Worm (Caenorhabditis elegans) whole organism, midembryonic: ENCODE results near the gene Y54G2A.32.
"Not testable (repeated sequence)": the region's sequence is repeated elsewhere in the genome, so short reads cannot be mapped to it uniquely, and the experiment has no call there.

Experiments used
- T22C8.4 ChIP-seq: fragments of 200-800 bp; sonication (Bioruptor generic); IDR thresholded peaks from 2 replicates; pipeline ENCODE4 v1.3.6; 2022; ENCODE audit warnings: missing genetic modification characterization, missing compliant biosample characterization
- cog-1 ChIP-seq: sonication (generic microtip); optimal IDR thresholded peaks from 2 replicates; lab custom pipeline; 2016; ENCODE audit warnings: missing genetic modification characterization, missing compliant biosample characterization
- flt-1 ChIP-seq: fragments of 200-800 bp; sonication (Bioruptor generic); IDR thresholded peaks from 2 replicates; pipeline ENCODE4 v1.3.6; 2022; ENCODE audit warnings: missing genetic modification characterization, missing compliant biosample characterization
- klf-2 ChIP-seq: fragments of 200-800 bp; sonication (Bioruptor generic); conservative IDR thresholded peaks from 2 replicates; pipeline ENCODE4 v1.3.6; 2022; ENCODE audit warnings: missing genetic modification reagents, missing genetic modification characterization, missing compliant biosample characterization
- med-1 ChIP-seq: sonication (generic microtip); optimal IDR thresholded peaks from 2 replicates; lab custom pipeline; 2017; ENCODE audit warnings: missing genetic modification characterization, mild to moderate bottlenecking, missing compliant biosample characterization, antibody characterized with exemption, missing genetic modification reagents; ENCODE audit not compliant: insufficient read depth
- ref-1 ChIP-seq: fragments of 200-800 bp; sonication (Bioruptor generic); conservative IDR thresholded peaks from 2 replicates; pipeline ENCODE4 v1.3.6; 2022; ENCODE audit warnings: missing genetic modification reagents, missing genetic modification characterization, missing compliant biosample characterization
- tab-1 ChIP-seq: fragments of 200-800 bp; sonication (Bioruptor generic); IDR thresholded peaks from 2 replicates; pipeline ENCODE4 v1.3.6; 2022; ENCODE audit warnings: missing genetic modification characterization, missing compliant biosample characterization
- ztf-23 ChIP-seq: fragments of 200-800 bp; sonication (Bioruptor generic); IDR thresholded peaks from 2 replicates; pipeline ENCODE4 v1.3.6; 2022; ENCODE audit warnings: missing genetic modification reagents, missing genetic modification characterization, missing compliant biosample characterization
- ztf-29 ChIP-seq: fragments of 200-800 bp; sonication (Bioruptor generic); IDR thresholded peaks from 2 replicates; pipeline ENCODE4 v1.3.6; 2022; ENCODE audit warnings: missing genetic modification reagents, missing genetic modification characterization, missing compliant biosample characterization

Gene Y54G2A.32

DNA sequence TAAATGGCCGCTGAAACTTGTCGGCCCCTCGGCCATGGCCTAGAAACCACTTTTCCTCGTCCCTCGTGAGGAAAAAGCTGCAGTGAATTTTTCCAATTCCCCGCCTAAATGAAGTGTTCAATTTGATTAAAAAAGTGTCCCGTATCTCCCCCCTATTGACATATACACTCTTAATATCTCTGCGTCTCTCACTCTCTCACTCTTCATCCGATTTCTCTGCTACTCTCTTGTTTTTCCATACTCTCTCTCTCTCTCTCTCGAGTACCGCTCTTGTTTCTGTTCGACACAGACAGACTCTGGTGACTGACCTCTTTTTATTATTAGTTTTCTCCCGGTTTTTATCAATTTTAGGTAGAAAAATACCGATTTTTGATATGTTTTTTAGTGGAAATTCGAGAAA lies 18.7 kb upstream of the Y54G2A.32 start:
- no peak for TF ChIP-seq ztf-29 (GFP tag; lab: Robert Waterston, UW)

DNA sequence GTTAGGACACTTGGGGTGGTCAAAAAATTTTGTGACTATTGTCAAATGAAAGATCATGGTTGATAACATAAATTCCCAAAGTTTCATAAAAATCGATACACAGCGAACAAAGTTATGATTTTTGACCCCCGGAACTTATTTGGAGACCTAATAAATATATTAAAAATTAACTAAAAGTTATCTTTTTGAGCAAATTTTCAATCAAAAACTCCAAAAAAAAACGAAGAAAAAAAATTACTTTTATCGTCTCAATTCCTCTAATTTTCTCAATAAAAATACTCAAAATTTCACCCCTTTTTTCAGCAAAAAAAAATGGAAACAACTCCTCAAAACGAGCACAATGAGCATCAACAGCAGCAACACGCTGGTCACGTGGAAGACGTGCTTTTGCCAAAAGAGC lies 15.4 kb upstream of the Y54G2A.32 start, which contains the start of gene atln-1:
atln-1 (plus strand) TSS at position 301 of the 400 bp plus-strand sequence.
- TF ChIP-seq klf-2, ztf-29, tab-1 (GFP tag; lab: Robert Waterston, UW): not testable (repeated sequence)

DNA sequence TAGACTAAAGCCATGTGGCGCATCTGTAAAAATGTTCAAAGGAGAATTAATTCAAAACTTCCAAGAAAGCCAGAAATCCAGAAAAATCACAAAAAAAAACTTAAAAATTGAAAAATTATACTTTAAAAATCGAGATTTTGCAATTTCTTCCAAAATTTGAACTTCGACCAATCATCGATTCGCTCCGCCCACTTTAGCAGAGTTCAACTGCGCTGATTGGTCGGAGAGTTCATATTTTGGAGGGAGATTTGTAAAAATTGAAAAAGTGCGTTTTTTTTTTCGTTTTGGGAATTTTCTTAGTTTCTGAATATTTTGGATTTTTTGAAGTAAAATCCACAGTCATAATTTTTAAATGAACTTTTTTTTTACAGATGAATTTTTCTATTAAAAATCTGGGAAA lies 9.8 kb upstream of the Y54G2A.32 start:
- TF ChIP-seq flt-1 (GFP tag; lab: Robert Waterston, UW) (no peak), T22C8.4 (no peak), tab-1 (GFP tag; lab: Robert Waterston, UW) (no peak), ref-1 (no peak)

DNA sequence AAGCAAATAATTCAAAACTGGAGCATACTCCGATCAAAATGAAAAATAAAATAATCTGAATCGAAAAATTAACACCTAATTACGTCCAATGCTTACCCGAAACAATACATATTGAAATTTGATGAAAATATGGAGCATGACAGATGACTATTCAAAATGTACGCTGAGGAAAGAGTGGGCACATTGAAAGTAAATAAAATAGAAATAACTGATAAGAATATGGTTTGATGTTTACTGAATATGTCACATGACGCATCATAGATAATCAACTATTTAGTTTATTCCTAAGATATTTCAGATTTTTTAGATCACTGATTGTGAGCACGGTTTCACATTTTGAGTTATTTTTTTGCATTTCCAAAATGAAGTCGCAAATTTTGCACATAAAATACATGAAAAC lies 5.4 kb upstream of the Y54G2A.32 start, which contains the start of gene Y54G2A.52:
Y54G2A.52 (minus strand) TSS at position 348 of the 400 bp plus-strand sequence.
- TF ChIP-seq med-1 (no peak), T22C8.4 (no peak), ztf-29 (GFP tag; lab: Robert Waterston, UW) (no peak), klf-2 (GFP tag; lab: Robert Waterston, UW) (no peak), flt-1 (GFP tag; lab: Robert Waterston, UW) (no peak), tab-1 (GFP tag; lab: Robert Waterston, UW) (no peak)

- TF ChIP-seq ztf-29 (GFP tag; lab: Robert Waterston, UW) (no peak), med-1 (no peak), T22C8.4 (no peak), klf-2 (GFP tag; lab: Robert Waterston, UW) (no peak), tab-1 (GFP tag; lab: Robert Waterston, UW) (no peak), ref-1 (no peak), flt-1 (GFP tag; lab: Robert Waterston, UW) (no peak), ztf-23 (GFP tag; lab: Robert Waterston, UW) (no peak), cog-1 (no peak)
Observed at ce11 chrIV:2799389-2799788, 4.4 kb upstream of the Y54G2A.32 start, which contains the start of gene Y54G2A.10. Gene Y54G2A.10, plus strand, starts transcription at chrIV:2799689.

DNA sequence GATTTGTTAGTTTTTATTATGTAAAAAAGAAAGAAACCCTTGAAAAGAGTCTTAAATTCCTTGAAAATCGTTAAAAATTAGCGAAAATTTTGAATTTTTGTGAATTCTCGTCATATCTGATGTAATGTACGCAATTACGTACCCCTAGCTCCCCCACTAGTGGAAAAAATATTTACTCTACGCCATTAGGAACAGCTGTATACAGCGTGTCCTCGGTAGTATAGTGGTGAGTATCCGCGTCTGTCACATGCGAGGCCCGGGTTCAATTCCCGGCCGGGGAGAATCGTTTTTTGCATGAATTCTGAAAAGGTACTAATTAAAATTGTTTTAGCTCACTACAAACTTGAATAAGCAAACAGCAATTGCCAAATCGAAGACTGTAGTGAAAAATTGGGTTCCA lies 3.9 kb upstream of the Y54G2A.32 start:
- TF ChIP-seq ztf-23 (GFP tag; lab: Robert Waterston, UW) = no peak
- no peak for TF ChIP-seq tab-1 (GFP tag; lab: Robert Waterston, UW)
- TF ChIP-seq ztf-29 (GFP tag; lab: Robert Waterston, UW) = no peak
- no peak for TF ChIP-seq flt-1 (GFP tag; lab: Robert Waterston, UW)
- no peak for TF ChIP-seq klf-2 (GFP tag; lab: Robert Waterston, UW)
- no peak for TF ChIP-seq cog-1
- no peak for TF ChIP-seq T22C8.4
- TF ChIP-seq med-1 = no peak
- TF ChIP-seq ref-1 = no peak

DNA sequence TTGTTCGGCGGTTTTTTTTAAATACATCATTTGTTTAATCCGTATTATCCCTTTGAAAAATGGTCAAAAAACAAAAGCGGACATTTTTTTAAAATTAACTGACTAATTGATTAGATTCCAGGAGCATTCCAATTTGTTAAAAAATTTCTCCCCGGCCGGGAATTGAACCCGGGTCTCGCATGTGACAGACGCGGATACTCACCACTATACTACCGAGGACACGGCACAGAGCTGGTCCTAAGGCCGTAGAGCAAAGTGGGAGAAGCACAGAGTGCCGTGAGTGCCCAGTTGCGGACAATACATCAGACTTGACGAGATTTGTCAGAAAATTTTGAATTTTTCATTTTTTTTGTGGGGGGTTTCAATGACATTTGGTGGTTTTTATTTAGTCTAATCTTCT lies 2.7 kb upstream of the Y54G2A.32 start:
- no peak for TF ChIP-seq klf-2 (GFP tag; lab: Robert Waterston, UW)
- TF ChIP-seq med-1 = no peak
- peak; percentile 69; the same call in 1 of the 2 replicates for TF ChIP-seq tab-1 (GFP tag; lab: Robert Waterston, UW)
- no peak for TF ChIP-seq flt-1 (GFP tag; lab: Robert Waterston, UW)
- no peak for TF ChIP-seq cog-1
- peak; percentile 69; the same call in 1 of the 2 replicates for TF ChIP-seq ztf-23 (GFP tag; lab: Robert Waterston, UW)
- peak; percentile 55; the same call in 1 of the 2 replicates for TF ChIP-seq ztf-29 (GFP tag; lab: Robert Waterston, UW)
- no peak for TF ChIP-seq ref-1
- TF ChIP-seq T22C8.4 = no peak

DNA sequence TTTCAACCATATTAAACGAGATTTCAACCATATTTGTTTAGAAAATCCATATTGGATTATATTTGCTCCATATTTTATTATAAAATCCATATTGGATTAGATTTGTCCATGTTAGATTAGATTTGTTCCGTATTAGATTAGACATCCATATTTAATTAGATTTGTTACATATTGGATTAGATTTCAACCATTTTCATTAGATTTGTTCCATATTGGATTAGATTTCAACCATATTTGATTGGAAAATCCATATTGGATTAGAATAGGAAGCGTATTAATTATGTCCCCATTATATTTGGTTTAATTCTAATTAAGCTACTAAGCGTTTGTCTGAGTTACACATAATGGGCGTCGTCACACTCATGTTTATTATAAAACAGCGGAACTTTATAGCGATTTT lies 2.2 kb upstream of the Y54G2A.32 start, which contains the start of gene Y54G2A.44:
Y54G2A.44 (plus strand) TSS at position 301 of the 400 bp plus-strand sequence.
- not testable (repeated sequence) for TF ChIP-seq med-1; ztf-23 (GFP tag; lab: Robert Waterston, UW); ztf-29 (GFP tag; lab: Robert Waterston, UW)

DNA sequence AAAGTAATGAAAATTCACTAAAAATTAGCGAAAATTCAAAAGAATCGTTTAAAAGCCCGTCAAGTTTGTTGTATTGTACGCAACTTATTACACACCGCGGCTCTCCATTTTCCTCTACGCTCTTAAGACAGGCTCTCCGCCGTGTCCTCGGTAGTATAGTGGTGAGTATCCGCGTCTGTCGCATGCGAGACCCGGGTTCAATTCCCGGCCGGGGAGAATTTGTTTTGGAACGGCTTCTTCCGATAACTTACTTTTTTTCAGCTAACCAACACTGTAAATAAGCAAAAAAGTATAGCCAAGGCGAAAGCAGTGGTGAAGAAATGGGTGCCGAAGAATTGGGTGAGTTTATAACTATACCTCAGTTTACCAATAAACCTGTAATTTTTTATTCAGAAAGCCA lies 1.6 kb upstream of the Y54G2A.32 start:
- TF ChIP-seq ref-1 = peak; percentile 54; the same call in 1 of the 2 replicates
- peak; percentile 61; the same call in 1 of the 2 replicates for TF ChIP-seq klf-2 (GFP tag; lab: Robert Waterston, UW)
- peak; percentile 75; the same call in 1 of the 2 replicates for TF ChIP-seq tab-1 (GFP tag; lab: Robert Waterston, UW)
- TF ChIP-seq ztf-23 (GFP tag; lab: Robert Waterston, UW) = peak; percentile 74; the same call in 1 of the 2 replicates
- TF ChIP-seq T22C8.4 = no peak
- no peak for TF ChIP-seq med-1
- TF ChIP-seq flt-1 (GFP tag; lab: Robert Waterston, UW) = peak; percentile 63
- 0 out of 2 replicates have a peak, but pooled peaks have one; percentile 14 for TF ChIP-seq ztf-29 (GFP tag; lab: Robert Waterston, UW)

ce11 chrIV:2805525-2805924 lies 1.8 kb downstream of the Y54G2A.32 start, which contains the start of gene Y54G2A.45:
Gene Y54G2A.45, plus strand, starts transcription at chrIV:2805857.
- TF ChIP-seq T22C8.4 (peak; percentile 65), med-1 (no peak), ref-1 (peak; percentile 69), klf-2 (GFP tag; lab: Robert Waterston, UW) (no peak), cog-1 (peak; percentile 39), flt-1 (GFP tag; lab: Robert Waterston, UW) (peak; percentile 90), ztf-23 (GFP tag; lab: Robert Waterston, UW) (peak; percentile 74), ztf-29 (GFP tag; lab: Robert Waterston, UW) (no peak), tab-1 (GFP tag; lab: Robert Waterston, UW) (peak; percentile 82)

DNA sequence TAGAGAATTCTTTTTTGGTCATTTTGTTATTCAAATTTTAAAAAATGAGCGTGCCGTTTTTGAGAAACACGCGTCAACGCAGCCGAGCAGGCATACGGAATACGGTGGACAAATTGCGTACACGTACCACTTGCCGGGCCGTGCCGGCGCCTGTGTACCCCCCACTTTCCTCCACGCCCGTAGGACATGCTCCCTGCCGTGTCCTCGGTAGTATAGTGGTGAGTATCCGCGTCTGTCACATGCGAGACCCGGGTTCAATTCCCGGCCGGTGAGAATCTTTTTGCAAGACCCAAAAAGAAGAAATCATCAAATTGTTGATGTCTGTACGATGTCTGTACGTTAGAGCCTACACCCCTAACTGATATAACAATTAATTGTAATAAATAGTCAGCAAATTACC lies 4.4 kb downstream of the Y54G2A.32 start:
- TF ChIP-seq ztf-29 (GFP tag; lab: Robert Waterston, UW) = no peak
- TF ChIP-seq cog-1 = no peak
- TF ChIP-seq tab-1 (GFP tag; lab: Robert Waterston, UW) = 0 out of 2 replicates have a peak, but pooled peaks have one; percentile 58
- no peak for TF ChIP-seq med-1
- TF ChIP-seq ztf-23 (GFP tag; lab: Robert Waterston, UW) = no peak; the same call in 1 of the 2 replicates
- TF ChIP-seq klf-2 (GFP tag; lab: Robert Waterston, UW) = no peak
- peak; percentile 44; the same call in 1 of the 2 replicates for TF ChIP-seq flt-1 (GFP tag; lab: Robert Waterston, UW)
- no peak for TF ChIP-seq T22C8.4
- no peak for TF ChIP-seq ref-1
